Fruit fly (Drosophila melanogaster) whole organism, prepupa: ENCODE results near the gene CG3323.

ENCODE experiments used
- CG10669 ChIP-seq: fragments of 200-800 bp; sonication (Bioruptor generic); optimal IDR thresholded peaks from 3 replicates; lab custom pipeline; 2018; ENCODE audit warnings: missing biosample characterization, mild to moderate bottlenecking, missing genetic modification characterization, moderate library complexity
- CG11294 ChIP-seq: fragments of 200-800 bp; sonication (Bioruptor generic); IDR thresholded peaks from 2 replicates; pipeline ENCODE4 v1.3.6; 2022; ENCODE audit warnings: missing biosample characterization, missing genetic modification characterization
- CG11762 ChIP-seq: fragments of 200-800 bp; sonication (Bioruptor generic); optimal IDR thresholded peaks from 3 replicates; lab custom pipeline; 2016; ENCODE audit warnings: missing biosample characterization, missing genetic modification characterization; ENCODE audit not compliant: insufficient read depth
- CG11902 ChIP-seq: fragments of 200-800 bp; sonication (Bioruptor generic); optimal IDR thresholded peaks from 3 replicates; lab custom pipeline; 2016; ENCODE audit warnings: missing biosample characterization, missing genetic modification characterization
- CG15336 ChIP-seq: fragments of 200-800 bp; sonication (Bioruptor generic); IDR thresholded peaks from 2 replicates; pipeline ENCODE4 v1.3.6; 2022; ENCODE audit warnings: missing biosample characterization, missing genetic modification characterization
- CG1621 ChIP-seq: fragments of 200-800 bp; sonication (Bioruptor generic); optimal IDR thresholded peaks from 3 replicates; lab custom pipeline; 2018; ENCODE audit warnings: missing biosample characterization, mild to moderate bottlenecking, missing genetic modification characterization
- CG16779 ChIP-seq: fragments of 200-800 bp; sonication (Bioruptor generic); optimal IDR thresholded peaks from 3 replicates; lab custom pipeline; 2017; ENCODE audit warnings: missing biosample characterization, mild to moderate bottlenecking, missing genetic modification characterization
- CG3032 ChIP-seq: fragments of 200-800 bp; optimal IDR thresholded peaks from 2 replicates; lab custom pipeline; 2019; ENCODE audit warnings: missing biosample characterization, mild to moderate bottlenecking, missing genetic modification characterization, moderate library complexity
- CG32006 ChIP-seq: fragments of 200-800 bp; sonication (Bioruptor generic); optimal IDR thresholded peaks from 3 replicates; lab custom pipeline; 2017; ENCODE audit warnings: missing biosample characterization, mild to moderate bottlenecking, missing genetic modification characterization
- CG4318 ChIP-seq: fragments of 200-800 bp; sonication (Bioruptor generic); optimal IDR thresholded peaks from 3 replicates; lab custom pipeline; 2017; ENCODE audit warnings: missing biosample characterization, mild to moderate bottlenecking, missing genetic modification characterization
- CG6163 ChIP-seq: fragments of 200-800 bp; sonication (Bioruptor generic); IDR thresholded peaks from 3 replicates; pipeline ENCODE4 v1.3.6; 2022; ENCODE audit warnings: missing biosample characterization, missing genetic modification characterization
- CG6276 ChIP-seq: fragments of 200-800 bp; sonication (Bioruptor generic); optimal IDR thresholded peaks from 2 replicates; lab custom pipeline; 2017; ENCODE audit warnings: missing biosample characterization, mild to moderate bottlenecking, missing genetic modification characterization
- CG6792 ChIP-seq: fragments of 200-800 bp; sonication (Bioruptor generic); optimal IDR thresholded peaks from 3 replicates; lab custom pipeline; 2016; ENCODE audit warnings: missing biosample characterization, missing genetic modification characterization
- CG7368 ChIP-seq: fragments of 200-800 bp; sonication (Bioruptor generic); optimal IDR thresholded peaks from 3 replicates; lab custom pipeline; 2016; ENCODE audit warnings: missing biosample characterization, missing genetic modification characterization
- CG8632 ChIP-seq: fragments of 200-800 bp; sonication (Bioruptor generic); optimal IDR thresholded peaks from 3 replicates; lab custom pipeline; 2016; ENCODE audit warnings: missing biosample characterization, missing genetic modification characterization
- CG9139 ChIP-seq: fragments of 200-800 bp; sonication (Bioruptor generic); optimal IDR thresholded peaks from 3 replicates; lab custom pipeline; 2017; ENCODE audit warnings: missing biosample characterization, mild to moderate bottlenecking, missing genetic modification characterization
- Eip75B ChIP-seq: fragments of 200-800 bp; sonication (Bioruptor generic); optimal IDR thresholded peaks from 3 replicates; lab custom pipeline; 2016; ENCODE audit warnings: missing biosample characterization, missing genetic modification characterization
- Hr39 ChIP-seq: fragments of 200-800 bp; sonication (Bioruptor generic); optimal IDR thresholded peaks from 2 replicates; lab custom pipeline; 2016; ENCODE audit warnings: missing biosample characterization, missing genetic modification characterization
- Hr4 ChIP-seq: fragments of 200-800 bp; sonication (Bioruptor generic); optimal IDR thresholded peaks from 3 replicates; lab custom pipeline; 2016; ENCODE audit warnings: missing biosample characterization, missing genetic modification characterization
- Lpt ChIP-seq: fragments of 200-800 bp; sonication (Bioruptor generic); optimal IDR thresholded peaks from 3 replicates; lab custom pipeline; 2016; ENCODE audit warnings: missing biosample characterization, missing genetic modification characterization
- Met ChIP-seq: fragments of 200-800 bp; sonication (Bioruptor generic); optimal IDR thresholded peaks from 3 replicates; lab custom pipeline; 2016; ENCODE audit warnings: missing biosample characterization, missing genetic modification characterization
- OdsH ChIP-seq: fragments of 200-800 bp; sonication (Bioruptor generic); optimal IDR thresholded peaks from 3 replicates; lab custom pipeline; 2016; ENCODE audit warnings: missing biosample characterization, missing genetic modification characterization
- Sox102F ChIP-seq: fragments of 200-800 bp; sonication (Bioruptor generic); optimal IDR thresholded peaks from 2 replicates; lab custom pipeline; 2016; ENCODE audit warnings: missing biosample characterization, mild to moderate bottlenecking, missing genetic modification characterization
- Sox14 ChIP-seq: fragments of 200-800 bp; sonication (Bioruptor generic); optimal IDR thresholded peaks from 3 replicates; lab custom pipeline; 2016; ENCODE audit warnings: missing biosample characterization, missing genetic modification characterization
- Sox15 ChIP-seq: fragments of 200-800 bp; sonication (Bioruptor generic); optimal IDR thresholded peaks from 3 replicates; lab custom pipeline; 2016; ENCODE audit warnings: missing biosample characterization, missing genetic modification characterization
- cyc ChIP-seq: fragments of 200-800 bp; sonication (Bioruptor generic); optimal IDR thresholded peaks from 3 replicates; lab custom pipeline; 2016; ENCODE audit warnings: missing biosample characterization, missing genetic modification characterization
- dac ChIP-seq: fragments of 200-800 bp; sonication (Bioruptor generic); optimal IDR thresholded peaks from 2 replicates; lab custom pipeline; 2017; ENCODE audit warnings: missing biosample characterization, mild to moderate bottlenecking, missing genetic modification characterization
- eg ChIP-seq: fragments of 200-800 bp; sonication (Bioruptor generic); IDR thresholded peaks from 3 replicates; pipeline ENCODE4 v1.3.6; 2022; ENCODE audit warnings: missing biosample characterization, missing genetic modification characterization
- esn ChIP-seq: fragments of 200-800 bp; sonication (Bioruptor generic); optimal IDR thresholded peaks from 2 replicates; lab custom pipeline; 2016; ENCODE audit warnings: missing biosample characterization, mild to moderate bottlenecking, missing genetic modification characterization, moderate library complexity
- fd59A ChIP-seq: fragments of 200-800 bp; sonication (Bioruptor generic); optimal IDR thresholded peaks from 2 replicates; lab custom pipeline; 2017; ENCODE audit warnings: missing biosample characterization, mild to moderate bottlenecking, missing genetic modification characterization, missing genetic modification reagents
- fd85E ChIP-seq: fragments of 200-800 bp; sonication (Bioruptor generic); optimal IDR thresholded peaks from 3 replicates; lab custom pipeline; 2016; ENCODE audit warnings: missing biosample characterization, missing genetic modification characterization
- lz ChIP-seq: fragments of 200-800 bp; sonication (Bioruptor generic); optimal IDR thresholded peaks from 3 replicates; lab custom pipeline; 2016; ENCODE audit warnings: missing biosample characterization, missing genetic modification characterization
- pdm3 ChIP-seq: fragments of 200-800 bp; sonication (Bioruptor generic); optimal IDR thresholded peaks from 3 replicates; lab custom pipeline; 2016; ENCODE audit warnings: missing biosample characterization, missing genetic modification characterization
- salr ChIP-seq, 2 experiments: fragments of 200-800 bp; sonication (Bioruptor generic); optimal IDR thresholded peaks; 3 replicates each; lab custom pipeline; 2016 to 2018; ENCODE audit warnings: missing biosample characterization in 2 of 2, missing genetic modification characterization in 2 of 2, mild to moderate bottlenecking in 1 of 2
- spab ChIP-seq: fragments of 200-800 bp; sonication (Bioruptor generic); optimal IDR thresholded peaks from 2 replicates; lab custom pipeline; 2017; ENCODE audit warnings: missing biosample characterization, mild to moderate bottlenecking, missing genetic modification characterization, missing genetic modification reagents
- ss ChIP-seq, 2 experiments: fragments of 200-800 bp; sonication (Bioruptor generic); optimal IDR thresholded peaks; 2 replicates in 1 of 2; 3 replicates in 1 of 2; lab custom pipeline; 2017 to 2018; ENCODE audit warnings: mild to moderate bottlenecking in 2 of 2, missing biosample characterization in 2 of 2, missing genetic modification characterization in 2 of 2, moderate library complexity in 1 of 2

CG3323 gene

dm6 chrX:5295766-5296165 is 9.7 kb downstream of the CG3323 start, which contains the start of gene CG42749:
TSS of gene CG42749 (plus strand) at chrX:5296066.
- TF ChIP-seq eg (GFP tag; lab: Robert Waterston, UW) = no peak
- no peak for TF ChIP-seq Sox102F (GFP tag; lab: Kevin White, UChicago)
- no peak for TF ChIP-seq CG10669 (GFP tag; lab: Kevin White, UChicago)
- no peak for TF ChIP-seq lz (GFP tag; lab: Kevin White, UChicago)
- TF ChIP-seq CG6276 (GFP tag; lab: Kevin White, UChicago) = no peak
- no peak for TF ChIP-seq pdm3
- TF ChIP-seq fd85E = no peak
- TF ChIP-seq OdsH (GFP tag; lab: Kevin White, UChicago) = no peak
- no peak for TF ChIP-seq CG16779 (tag; lab: Kevin White, UChicago)
- no peak for TF ChIP-seq salr (GFP tag; optimal IDR thresholded peaks at IDR 0.05; lab: Kevin White, UChicago)
- no peak for TF ChIP-seq CG7368 (GFP tag; lab: Kevin White, UChicago)
- TF ChIP-seq CG15336 = no peak
- TF ChIP-seq Met (GFP tag; lab: Kevin White, UChicago) = no peak
- no peak for TF ChIP-seq cyc
- no peak for TF ChIP-seq dac
- TF ChIP-seq CG11762 (GFP tag; lab: Kevin White, UChicago) = no peak
- TF ChIP-seq CG3032 (tag; lab: Kevin White, UChicago) = no peak
- no peak for TF ChIP-seq spab
- TF ChIP-seq esn = no peak
- no peak for TF ChIP-seq fd59A (GFP tag; lab: Kevin White, UChicago)

dm6 chrX:5293141-5293540 is 12.3 kb downstream of the CG3323 start:
- TF ChIP-seq salr (GFP tag; optimal IDR thresholded peaks at IDR 0.05; lab: Kevin White, UChicago) (no peak), CG9139 (GFP tag; lab: Kevin White, UChicago) (no peak), CG6792 (GFP tag; lab: Kevin White, UChicago) (no peak), Hr4 (GFP tag; lab: Kevin White, UChicago) (no peak), Lpt (GFP tag; lab: Kevin White, UChicago) (no peak), lz (GFP tag; lab: Kevin White, UChicago) (no peak), Sox15 (GFP tag; lab: Kevin White, UChicago) (no peak), Sox14 (GFP tag; lab: Kevin White, UChicago) (no peak), Eip75B (GFP tag; lab: Kevin White, UChicago) (no peak), CG8632 (no peak)

dm6 chrX:5289692-5290091 is 15.8 kb downstream of the CG3323 start:
- TF ChIP-seq CG11902 (GFP tag; lab: Kevin White, UChicago) (no peak), Lpt (GFP tag; lab: Kevin White, UChicago) (no peak), CG4318 (GFP tag; lab: Kevin White, UChicago) (no peak), dac (no peak), CG15336 (no peak), cyc (peak; percentile 9), CG6163 (no peak), Hr39 (GFP tag; lab: Kevin White, UChicago) (peak; percentile 8), CG11294 (GFP tag; lab: Robert Waterston, UW) (no peak), lz (GFP tag; lab: Kevin White, UChicago) (no peak)

- TF ChIP-seq CG10669 (GFP tag; lab: Kevin White, UChicago) = no peak
- no peak for TF ChIP-seq Eip75B (GFP tag; lab: Kevin White, UChicago)
- no peak for TF ChIP-seq ss (GFP tag; optimal IDR thresholded peaks at IDR 0.05; lab: Kevin White, UChicago)
- TF ChIP-seq CG1621 (tag; lab: Kevin White, UChicago) = no peak
- no peak for TF ChIP-seq CG32006 (GFP tag; lab: Kevin White, UChicago)
- no peak for TF ChIP-seq CG16779 (tag; lab: Kevin White, UChicago)
- TF ChIP-seq fd85E = no peak
- TF ChIP-seq spab = no peak
- TF ChIP-seq, all 60 proteins: peak for 0
These were observed 19.0 kb downstream of the CG3323 start for dm6 chrX:5286513-5286912.
